Fruit fly (Drosophila melanogaster) S2 (cell line): Measurements from ENCODE around the gene TwdlW.

Experiments used
- CG8478 ChIP-seq: fragments of >200 bp; optimal IDR thresholded peaks from 2 replicates; lab custom pipeline; 2018
- CTCF ChIP-seq, 2 experiments: fragments of >200 bp; optimal IDR thresholded peaks; 2 replicates each; lab custom pipeline; 2018

DNA sequence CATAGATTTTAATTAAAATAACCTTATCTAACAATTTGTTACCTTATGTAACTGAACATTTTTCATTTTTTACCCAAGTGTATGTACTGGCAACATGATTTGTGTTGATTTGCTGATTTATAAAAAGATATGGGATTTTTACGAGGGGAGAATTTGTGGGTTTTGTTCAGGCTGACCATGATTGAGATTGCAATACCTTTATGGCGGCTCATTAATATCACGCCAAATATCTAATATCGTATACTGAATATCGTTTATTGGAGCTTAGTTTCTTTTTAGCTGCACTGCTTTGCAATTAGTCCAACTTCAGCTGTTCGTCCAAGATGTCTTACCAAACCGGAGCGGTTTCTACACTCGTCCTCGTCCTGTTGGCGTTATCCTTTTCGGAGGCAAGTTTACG, 8.3 kb downstream of the TwdlW start, which contains the start of gene CG31267:
- TF ChIP-seq CG8478 (lab: Kevin White, UChicago) (no peak), CTCF (optimal IDR thresholded peaks at IDR 0.05; lab: Kevin White, UChicago) (no peak)
